Fruit fly (Drosophila melanogaster): ENCODE results near the gene Act5C.
A peak's percentile ranks its signal among the peaks of the same experiment; 100 is the strongest.

The Act5C gene

DNA sequence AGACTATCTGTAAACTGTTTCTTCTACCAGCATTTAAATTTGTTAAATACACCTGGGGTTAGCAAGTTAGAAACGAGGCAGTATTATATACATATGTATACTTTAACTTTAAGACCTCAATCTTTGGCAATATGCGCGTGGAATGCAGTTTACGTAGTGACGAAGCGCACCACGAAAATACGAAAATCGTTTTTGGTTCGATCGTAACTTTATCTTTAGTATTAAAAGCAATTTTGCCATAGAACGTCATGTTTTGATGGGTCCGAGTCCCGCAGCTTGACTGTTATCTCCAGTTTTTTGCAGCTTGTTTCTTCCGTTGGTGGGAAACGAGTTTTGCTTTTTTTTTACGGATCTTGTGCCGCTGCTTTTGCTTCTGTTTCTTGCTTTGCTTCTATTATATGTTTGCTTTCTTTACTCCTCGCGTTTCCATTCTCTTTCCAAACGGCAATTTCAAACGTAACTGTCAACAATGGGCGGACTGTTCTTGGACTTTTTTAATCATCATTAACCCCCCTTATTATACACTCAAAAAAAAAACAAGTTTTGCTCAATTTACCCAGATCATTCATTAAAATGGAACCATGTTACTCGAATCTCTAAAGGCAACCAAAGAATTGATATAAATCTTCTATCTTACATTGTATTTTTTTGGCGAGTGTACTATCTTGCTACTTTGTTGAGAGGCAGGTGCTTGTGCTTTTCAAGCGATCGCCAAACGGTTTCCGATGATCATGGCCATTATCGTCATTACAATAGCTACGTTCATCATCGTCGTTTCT lies 8.8 kb upstream of the Act5C start (continued):
- TF ChIP-seq CG3838 (GFP tag; optimal IDR thresholded peaks at IDR 0.05), result no peak
- no peak for TF ChIP-seq CG34224 (GFP tag; IDR thresholded peaks at IDR 0.05; ENCODE audit: partially characterized antibody)
- no peak for TF ChIP-seq ac (GFP tag; optimal IDR thresholded peaks at IDR 0.05)
- peak; percentile 33 to 58 for TF ChIP-seq bsh (GFP tag; optimal IDR thresholded peaks at IDR 0.05)
- TF ChIP-seq Taf1 (GFP tag; IDR thresholded peaks at IDR 0.05), result 0 out of 2 replicates have a peak, but pooled peaks have one; percentile 20
- TF ChIP-seq Scr (GFP tag; IDR thresholded peaks at IDR 0.05; ENCODE audit: partially characterized antibody), result no peak
- peak; percentile 15 for TF ChIP-seq CG18262 (tag; optimal IDR thresholded peaks at IDR 0.05)
- no peak for TF ChIP-seq CG7372 (GFP tag; IDR thresholded peaks at IDR 0.05)
- peak; percentile 66 for TF ChIP-seq lilli (GFP tag; optimal IDR thresholded peaks at IDR 0.05)
- no peak for TF ChIP-seq CG2202 (tag; optimal IDR thresholded peaks at IDR 0.05)
- TF ChIP-seq kah (GFP tag; optimal IDR thresholded peaks at IDR 0.05), result no peak
- no peak for TF ChIP-seq ATbp (GFP tag; optimal IDR thresholded peaks at IDR 0.05)
- TF ChIP-seq caup (GFP tag; optimal IDR thresholded peaks at IDR 0.05; ENCODE audit: severe bottlenecking), result peak; percentile 28
- TF ChIP-seq CG17568 (GFP tag; optimal IDR thresholded peaks at IDR 0.05), result no peak
- TF ChIP-seq Lim3 (GFP tag; IDR thresholded peaks at IDR 0.05), result no peak
- peak; percentile 32 for TF ChIP-seq Hsf (GFP tag; optimal IDR thresholded peaks at IDR 0.05)
- peak; percentile 66 for TF ChIP-seq CG7786 (GFP tag; optimal IDR thresholded peaks at IDR 0.05)
- no peak for TF ChIP-seq dan (GFP tag; IDR thresholded peaks at IDR 0.05)
- no peak for TF ChIP-seq insv (GFP tag; optimal IDR thresholded peaks at IDR 0.05)
- no peak for TF ChIP-seq GATAe (GFP tag; conservative IDR thresholded peaks at IDR 0.05)
- TF ChIP-seq eve (GFP tag; optimal IDR thresholded peaks at IDR 0.05), result no peak
- no peak for TF ChIP-seq CG13296 (GFP tag; optimal IDR thresholded peaks at IDR 0.05)
- peak; percentile 48; the same call in 1 of the 2 replicates for TF ChIP-seq lmd (GFP tag; IDR thresholded peaks at IDR 0.05)
- TF ChIP-seq CG8388 (GFP tag; optimal IDR thresholded peaks at IDR 0.05), result peak; percentile 6
- TF ChIP-seq CG17359 (tag; optimal IDR thresholded peaks at IDR 0.05), result peak; percentile 15
- TF ChIP-seq CG43689 (GFP tag; IDR thresholded peaks at IDR 0.05), result no peak
- TF ChIP-seq Vsx1 (GFP tag; optimal IDR thresholded peaks at IDR 0.05), result no peak
- peak; percentile 16 for TF ChIP-seq zf30C (GFP tag; optimal IDR thresholded peaks at IDR 0.05)
- no peak for TF ChIP-seq Neu2 (GFP tag; optimal IDR thresholded peaks at IDR 0.05; ENCODE audit: borderline replicate concordance)
- no peak for TF ChIP-seq B-H1 (GFP tag; IDR thresholded peaks at IDR 0.05)
- TF ChIP-seq z (GFP tag; IDR thresholded peaks at IDR 0.05), result no peak
- TF ChIP-seq ranshi (GFP tag; IDR thresholded peaks at IDR 0.05), result peak; percentile 61
- no peak for TF ChIP-seq Atf3 (GFP tag; optimal IDR thresholded peaks at IDR 0.05)
- TF ChIP-seq CG10209 (GFP tag; optimal IDR thresholded peaks at IDR 0.05), result no peak
- no peak for TF ChIP-seq CG17361 (GFP tag; IDR thresholded peaks at IDR 0.05)
- TF ChIP-seq CG11560 (tag; IDR thresholded peaks at IDR 0.05), result no peak
- peak; percentile 62 for TF ChIP-seq pho (GFP tag; optimal IDR thresholded peaks at IDR 0.05)
- peak; percentile 38 for TF ChIP-seq CG1603 (tag; optimal IDR thresholded peaks at IDR 0.05)
- peak; percentile 59 for TF ChIP-seq HmgZ (tag; optimal IDR thresholded peaks at IDR 0.05)
- no peak for TF ChIP-seq chm (GFP tag; IDR thresholded peaks at IDR 0.05)
- TF ChIP-seq slou (GFP tag; optimal IDR thresholded peaks at IDR 0.05), result peak; percentile 44
- no peak for TF ChIP-seq Dfd (GFP tag; optimal IDR thresholded peaks at IDR 0.05)
- TF ChIP-seq HLH54F (GFP tag; optimal IDR thresholded peaks at IDR 0.05), result peak; percentile 36
- TF ChIP-seq sim (GFP tag; IDR thresholded peaks at IDR 0.05), result no peak
- no peak for TF ChIP-seq sug (tag; optimal IDR thresholded peaks at IDR 0.05)
- TF ChIP-seq dmrt99B (tag; optimal IDR thresholded peaks at IDR 0.05), result no peak
- TF ChIP-seq h (optimal IDR thresholded peaks at IDR 0.05), result no peak
- no peak for TF ChIP-seq CG13424 (tag; optimal IDR thresholded peaks at IDR 0.05)
- TF ChIP-seq toy (GFP tag; IDR thresholded peaks at IDR 0.05), result no peak
- TF ChIP-seq sens (GFP tag), result peak; percentile 90

Data from whole organism, embryonic.